Worm (Caenorhabditis elegans): ENCODE measurements around the gene xtr-2.

DNA sequence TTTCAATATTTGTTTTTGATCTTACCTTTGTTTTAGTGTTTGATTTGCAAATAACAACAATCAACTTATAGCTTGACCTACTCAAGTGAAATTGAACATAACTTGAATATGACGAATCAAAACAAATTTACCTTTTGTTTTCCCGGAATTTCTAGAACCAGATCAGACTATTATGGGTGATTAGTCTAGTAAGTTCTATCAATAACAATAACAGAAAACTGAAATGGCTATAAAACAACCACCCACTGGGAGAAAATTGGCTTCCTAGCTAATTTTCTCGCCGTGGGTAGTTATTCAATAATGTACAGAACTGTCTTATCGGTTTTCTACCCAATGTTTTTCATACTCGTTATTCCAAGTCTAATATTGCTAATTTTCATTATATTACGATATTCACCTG, 13.3 kb downstream of the xtr-2 start, which contains the start of gene srd-45:
- TF ChIP-seq ceh-13 (GFP tag; optimal IDR thresholded peaks at IDR 0.05) (no peak), ama-1 (optimal IDR thresholded peaks at IDR 0.05) (no peak), tra-4 (tag; optimal IDR thresholded peaks at IDR 0.05) (no peak), tbx-11 (GFP tag; IDR thresholded peaks at IDR 0.05) (no peak), pes-1 (GFP tag; IDR thresholded peaks at IDR 0.05) (no peak), hmg-4 (GFP tag; optimal IDR thresholded peaks at IDR 0.05) (no peak), sea-1 (GFP tag; conservative IDR thresholded peaks at IDR 0.05) (no peak), aly-1 (tag; optimal IDR thresholded peaks at IDR 0.05) (no peak), B0310.2 (tag; optimal IDR thresholded peaks at IDR 0.05) (no peak)

Measured in whole organism, early embryonic.